Worm (Caenorhabditis elegans) whole organism, young adult: ENCODE results near the gene F57H12.6.

Source experiments
- attf-6 ChIP-seq: fragments of 200-800 bp; sonication (Bioruptor generic); IDR thresholded peaks from 2 replicates; pipeline ENCODE4 v1.3.6; 2022; ENCODE audit warnings: missing genetic modification reagents, missing genetic modification characterization, missing compliant biosample characterization
- lag-1 ChIP-seq: fragments of 200-800 bp; sonication (Bioruptor generic); IDR thresholded peaks from 2 replicates; pipeline ENCODE4 v1.3.6; 2022; ENCODE audit warnings: missing genetic modification reagents, missing genetic modification characterization, missing compliant biosample characterization

DNA sequence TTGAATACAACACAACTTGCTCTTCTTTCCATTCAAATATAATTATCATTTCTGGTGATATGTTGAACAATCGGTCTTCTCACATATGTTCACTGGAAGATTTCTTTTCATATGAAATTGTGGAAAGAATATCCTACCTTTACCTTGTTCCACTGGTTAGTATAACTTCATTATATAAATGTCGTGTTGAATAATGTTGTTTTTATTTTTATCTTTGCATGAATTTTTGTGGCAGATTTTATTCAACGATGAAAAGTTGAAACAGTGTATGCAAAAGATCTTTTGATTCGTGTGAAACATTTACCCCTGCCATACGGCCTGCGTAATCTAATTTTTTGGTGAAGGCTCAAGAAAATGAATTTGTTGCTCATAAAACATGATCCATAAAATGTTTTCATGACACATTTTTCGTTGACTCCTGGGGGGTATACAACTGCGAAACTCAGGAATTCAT, 14.2 kb downstream of the F57H12.6 start:
- TF ChIP-seq attf-6 (GFP tag; lab: Robert Waterston, UW) (peak; percentile 75), lag-1 (GFP tag; lab: Robert Waterston, UW) (no peak)
